Fruit fly (Drosophila melanogaster) whole organism, embryonic: ENCODE measurements around the gene CG2493.
A peak's percentile ranks its signal among the peaks of the same experiment; 100 is the strongest.

Source experiments
- Ada2b ChIP-seq: fragments of 200-800 bp; sonication (Bioruptor generic); IDR thresholded peaks from 2 replicates; pipeline ENCODE4 v1.3.6; 2022; ENCODE audit warnings: missing biosample characterization, missing genetic modification characterization
- Adf1 ChIP-seq: fragments of 200-800 bp; sonication (Bioruptor generic); IDR thresholded peaks from 2 replicates; pipeline ENCODE4 v1.3.6; 2022; ENCODE audit warnings: missing biosample characterization, missing genetic modification characterization
- Antp ChIP-seq: fragments of 200-800 bp; sonication (Bioruptor generic); optimal IDR thresholded peaks from 3 replicates; lab custom pipeline; 2016; ENCODE audit warnings: missing biosample characterization, missing genetic modification characterization
- Atf6 ChIP-seq: fragments of 200-800 bp; sonication (Bioruptor generic); IDR thresholded peaks from 2 replicates; pipeline ENCODE4 v1.3.6; 2022; ENCODE audit warnings: missing biosample characterization, missing genetic modification characterization
- CG10147 ChIP-seq: fragments of 200-800 bp; sonication (Bioruptor generic); optimal IDR thresholded peaks from 2 replicates; lab custom pipeline; 2019; ENCODE audit warnings: missing biosample characterization, mild to moderate bottlenecking, missing genetic modification characterization, moderate library complexity
- CG1024 ChIP-seq: fragments of 200-800 bp; sonication (Bioruptor generic); IDR thresholded peaks from 2 replicates; pipeline ENCODE4 v1.3.6; 2022; ENCODE audit warnings: missing biosample characterization, missing genetic modification characterization
- CG10543 ChIP-seq: fragments of 200-800 bp; sonication (Bioruptor generic); optimal IDR thresholded peaks from 3 replicates; lab custom pipeline; 2017; ENCODE audit warnings: missing biosample characterization, mild to moderate bottlenecking, missing genetic modification characterization, moderate library complexity
- CG10959 ChIP-seq: fragments of 200-800 bp; sonication (Bioruptor generic); IDR thresholded peaks from 2 replicates; pipeline ENCODE4 v1.3.6; 2022; ENCODE audit warnings: missing biosample characterization, missing genetic modification characterization
- CG12071 ChIP-seq: fragments of 200-800 bp; sonication (Bioruptor generic); optimal IDR thresholded peaks from 3 replicates; lab custom pipeline; 2018; ENCODE audit warnings: missing biosample characterization, mild to moderate bottlenecking, missing genetic modification characterization
- CG12659 ChIP-seq: fragments of 200-800 bp; sonication (Bioruptor generic); optimal IDR thresholded peaks from 3 replicates; lab custom pipeline; 2017; ENCODE audit warnings: mild to moderate bottlenecking, missing biosample characterization, missing genetic modification reagents, missing genetic modification characterization
- CG13624 ChIP-seq: fragments of 200-800 bp; sonication (Bioruptor generic); optimal IDR thresholded peaks from 2 replicates; lab custom pipeline; 2016; ENCODE audit warnings: missing biosample characterization, missing genetic modification characterization
- CG1603 ChIP-seq: fragments of 200-800 bp; sonication (Bioruptor generic); optimal IDR thresholded peaks from 2 replicates; lab custom pipeline; 2019; ENCODE audit warnings: missing biosample characterization, mild to moderate bottlenecking, missing genetic modification characterization, moderate library complexity
- CG17829 ChIP-seq: fragments of 200-800 bp; optimal IDR thresholded peaks from 2 replicates; lab custom pipeline; 2019; ENCODE audit warnings: missing biosample characterization, mild to moderate bottlenecking, missing genetic modification characterization, moderate library complexity
- CG1832 ChIP-seq: fragments of 200-800 bp; sonication (Bioruptor generic); optimal IDR thresholded peaks from 2 replicates; lab custom pipeline; 2017; ENCODE audit warnings: missing biosample characterization, mild to moderate bottlenecking, missing genetic modification characterization, inconsistent platforms
- CG18619 ChIP-seq: fragments of 200-800 bp; sonication (Bioruptor generic); optimal IDR thresholded peaks from 3 replicates; lab custom pipeline; 2017; ENCODE audit warnings: missing biosample characterization, mild to moderate bottlenecking, missing genetic modification characterization
- CG2712 ChIP-seq: fragments of 200-800 bp; optimal IDR thresholded peaks from 3 replicates; lab custom pipeline; 2019; ENCODE audit warnings: missing biosample characterization, mild to moderate bottlenecking, missing genetic modification characterization, moderate library complexity
- CG3407 ChIP-seq: fragments of 200-800 bp; sonication (Bioruptor generic); optimal IDR thresholded peaks from 2 replicates; lab custom pipeline; 2018; ENCODE audit warnings: missing biosample characterization, mild to moderate bottlenecking, missing genetic modification characterization
- CG9437 ChIP-seq: fragments of 200-800 bp; sonication (Bioruptor generic); optimal IDR thresholded peaks from 2 replicates; lab custom pipeline; 2018; ENCODE audit warnings: missing biosample characterization, mild to moderate bottlenecking, missing genetic modification characterization
- CTCF ChIP-seq: fragments of 200-800 bp; sonication (Bioruptor generic); optimal IDR thresholded peaks from 2 replicates; lab custom pipeline; 2017; ENCODE audit warnings: missing biosample characterization, mild to moderate bottlenecking, missing genetic modification characterization, moderate library complexity
- Deaf1 ChIP-seq: fragments of 200-800 bp; optimal IDR thresholded peaks from 3 replicates; lab custom pipeline; 2019; ENCODE audit warnings: missing biosample characterization, mild to moderate bottlenecking, missing genetic modification characterization, moderate library complexity
- Doc3 ChIP-seq: fragments of 200-800 bp; sonication (Bioruptor generic); IDR thresholded peaks from 3 replicates; pipeline ENCODE4 v1.3.6; 2022; ENCODE audit warnings: missing biosample characterization, missing genetic modification characterization; ENCODE audit not compliant: partially characterized antibody
- E2f1 ChIP-seq: fragments of 200-800 bp; sonication (Bioruptor generic); IDR thresholded peaks from 2 replicates; pipeline ENCODE4 v1.3.6; 2022; ENCODE audit warnings: missing biosample characterization, missing genetic modification characterization
- E2f2 ChIP-seq: fragments of 200-800 bp; sonication (Bioruptor generic); IDR thresholded peaks from 2 replicates; pipeline ENCODE4 v1.3.6; 2022; ENCODE audit warnings: missing biosample characterization, missing genetic modification characterization
- Elba2 ChIP-seq: fragments of 200-800 bp; sonication (Bioruptor generic); optimal IDR thresholded peaks from 3 replicates; lab custom pipeline; 2016; ENCODE audit warnings: missing biosample characterization, missing genetic modification characterization
- Ets65A ChIP-seq: fragments of 200-800 bp; sonication (Bioruptor generic); peaks from one replicate; lab custom pipeline; 2016; ENCODE audit warnings: missing biosample characterization, missing genetic modification characterization
- Fer1 ChIP-seq: fragments of 200-800 bp; sonication (Bioruptor generic); optimal IDR thresholded peaks from 2 replicates; lab custom pipeline; 2017; ENCODE audit warnings: missing biosample characterization, mild to moderate bottlenecking, missing genetic modification characterization
- HHEX ChIP-seq: fragments of 200-800 bp; sonication (Bioruptor generic); optimal IDR thresholded peaks from 3 replicates; lab custom pipeline; 2017; ENCODE audit warnings: missing biosample characterization, mild to moderate bottlenecking, missing genetic modification characterization, missing genetic modification reagents
- MESR4 ChIP-seq: fragments of 200-800 bp; sonication (Bioruptor generic); optimal IDR thresholded peaks from 2 replicates; lab custom pipeline; 2018; ENCODE audit warnings: missing biosample characterization, mild to moderate bottlenecking, missing genetic modification characterization, moderate library complexity
- NC2α ChIP-seq: fragments of 200-800 bp; sonication (Bioruptor generic); optimal IDR thresholded peaks from 2 replicates; lab custom pipeline; 2016; ENCODE audit warnings: missing biosample characterization, missing genetic modification characterization
- NC2β ChIP-seq: fragments of 200-800 bp; sonication (Bioruptor generic); optimal IDR thresholded peaks from 2 replicates; lab custom pipeline; 2016; ENCODE audit warnings: missing biosample characterization, missing genetic modification characterization
- Optix ChIP-seq: fragments of 200-800 bp; sonication (Bioruptor generic); IDR thresholded peaks from 3 replicates; pipeline ENCODE4 v1.3.6; 2022; ENCODE audit warnings: missing biosample characterization, missing genetic modification characterization
- PHDP ChIP-seq: fragments of 200-800 bp; sonication (Bioruptor generic); optimal IDR thresholded peaks from 3 replicates; lab custom pipeline; 2018; ENCODE audit warnings: missing biosample characterization, mild to moderate bottlenecking, missing genetic modification characterization, moderate library complexity
- Stat92E ChIP-seq, 3 experiments: fragments of >200 bp in 2 of 3; fragments of 200-800 bp in 1 of 3; sonication (Bioruptor generic) in 1 of 3; optimal IDR thresholded peaks; 2 replicates each; lab custom pipeline; 2017 to 2019; ENCODE audit warnings: missing biosample characterization in 3 of 3, missing genetic modification characterization in 3 of 3, mild to moderate bottlenecking in 1 of 3, moderate library complexity in 1 of 3
- ab ChIP-seq: fragments of 200-800 bp; sonication (Bioruptor generic); optimal IDR thresholded peaks from 2 replicates; lab custom pipeline; 2016; ENCODE audit warnings: missing biosample characterization, missing genetic modification characterization
- ara ChIP-seq: fragments of 200-800 bp; sonication (Bioruptor generic); IDR thresholded peaks from 2 replicates; pipeline ENCODE4 v1.3.6; 2022; ENCODE audit warnings: missing biosample characterization, missing genetic modification characterization
- cg ChIP-seq: fragments of 200-800 bp; sonication (Bioruptor generic); optimal IDR thresholded peaks from 3 replicates; lab custom pipeline; 2019; ENCODE audit warnings: missing biosample characterization, mild to moderate bottlenecking, missing genetic modification characterization, moderate library complexity
- chn ChIP-seq: fragments of 200-800 bp; sonication (Bioruptor generic); optimal IDR thresholded peaks from 2 replicates; lab custom pipeline; 2016; ENCODE audit warnings: missing biosample characterization, missing genetic modification characterization
- dysf ChIP-seq: fragments of 200-800 bp; sonication (Bioruptor generic); IDR thresholded peaks from 3 replicates; pipeline ENCODE4 v1.3.6; 2022; ENCODE audit warnings: missing biosample characterization, missing genetic modification characterization
- fru ChIP-seq: fragments of >200 bp; optimal IDR thresholded peaks from 2 replicates; lab custom pipeline; 2017
- ftz-f1 ChIP-seq: fragments of 200-800 bp; sonication (Bioruptor generic); optimal IDR thresholded peaks from 2 replicates; lab custom pipeline; 2016; ENCODE audit warnings: missing biosample characterization, missing genetic modification characterization
- hth ChIP-seq: fragments of >200 bp; optimal IDR thresholded peaks from 2 replicates; lab custom pipeline; 2017; ENCODE audit warnings: inconsistent platforms
- insv ChIP-seq, 2 experiments: fragments of 200-800 bp; sonication (Bioruptor generic); optimal IDR thresholded peaks; 3 replicates each; lab custom pipeline; 2016 to 2018; ENCODE audit warnings: missing biosample characterization in 2 of 2, missing genetic modification characterization in 2 of 2
- onecut ChIP-seq: fragments of 200-800 bp; sonication (Bioruptor generic); IDR thresholded peaks from 2 replicates; pipeline ENCODE4 v1.3.6; 2022; ENCODE audit warnings: missing biosample characterization, missing genetic modification characterization
- pros ChIP-seq: fragments of 200-800 bp; sonication (Bioruptor generic); optimal IDR thresholded peaks from 3 replicates; lab custom pipeline; 2019; ENCODE audit warnings: missing biosample characterization, mild to moderate bottlenecking, missing genetic modification characterization, moderate library complexity
- sens ChIP-seq: fragments of 200-800 bp; sonication (Bioruptor generic); peaks from one replicate; lab custom pipeline; 2016; ENCODE audit warnings: missing biosample characterization, missing genetic modification characterization
- stwl ChIP-seq: fragments of 200-800 bp; sonication (Bioruptor generic); optimal IDR thresholded peaks from 3 replicates; lab custom pipeline; 2018; ENCODE audit warnings: missing biosample characterization, mild to moderate bottlenecking, missing genetic modification characterization, moderate library complexity
- sug ChIP-seq: fragments of 200-800 bp; optimal IDR thresholded peaks from 2 replicates; lab custom pipeline; 2019; ENCODE audit warnings: missing biosample characterization, mild to moderate bottlenecking, missing genetic modification characterization, moderate library complexity
- tio ChIP-seq: fragments of 200-800 bp; sonication (Bioruptor generic); optimal IDR thresholded peaks from 2 replicates; lab custom pipeline; 2017; ENCODE audit warnings: missing biosample characterization, missing genetic modification characterization, inconsistent platforms
- zen ChIP-seq: fragments of 200-800 bp; sonication (Bioruptor generic); optimal IDR thresholded peaks from 3 replicates; lab custom pipeline; 2018; ENCODE audit warnings: missing biosample characterization, mild to moderate bottlenecking, missing genetic modification characterization, moderate library complexity

Gene CG2493

dm6 chr2L:20431210-20431609 lies 32.0 kb downstream of the CG2493 start (continued):
- TF ChIP-seq CG1603 (peak; percentile 25), hth (lab: Kevin White, UChicago) (no peak), Antp (GFP tag; lab: Kevin White, UChicago) (no peak), zen (no peak), Optix (GFP tag; lab: Robert Waterston, UW) (no peak), CG10959 (GFP tag; lab: Robert Waterston, UW) (0 out of 2 replicates have a peak, but pooled peaks have one; percentile 6), PHDP (no peak), CG12071 (GFP tag; lab: Kevin White, UChicago) (no peak), Adf1 (no peak), CG1024 (peak; percentile 16; the same call in 1 of the 2 replicates), Stat92E (GFP tag; optimal IDR thresholded peaks at IDR 0.05; lab: Kevin White, UChicago) (no peak), NC2β (GFP tag; lab: Kevin White, UChicago) (no peak)
- TF ChIP-seq, all 482 proteins: peak for 20

DNA sequence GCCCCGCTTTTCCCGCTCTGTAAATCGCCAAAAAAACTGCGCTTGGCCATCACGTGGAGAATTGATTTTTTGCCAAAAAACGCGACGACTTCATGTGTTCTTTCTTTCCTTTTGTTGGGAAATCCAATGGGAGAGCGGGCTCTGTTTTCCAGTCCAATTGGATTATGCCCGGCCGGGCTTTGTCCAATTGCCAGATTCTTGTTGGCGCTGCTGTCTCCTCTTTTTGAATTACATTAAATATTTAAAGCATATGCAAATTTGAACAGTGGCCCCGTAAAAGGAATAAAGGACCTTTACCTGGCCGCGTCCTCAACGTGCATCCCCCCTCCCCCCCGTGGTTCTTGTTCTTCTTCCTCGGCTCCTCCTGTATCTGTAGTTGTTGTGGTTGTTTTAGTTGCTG lies 33.8 kb downstream of the CG2493 start:
- TF ChIP-seq NC2α (GFP tag; lab: Kevin White, UChicago) (no peak), pros (no peak), Ets65A (GFP tag; lab: Kevin White, UChicago) (peak; percentile 56), onecut (0 out of 2 replicates have a peak, but pooled peaks have one; percentile 10), ab (GFP tag; lab: Kevin White, UChicago) (no peak), insv (GFP tag; optimal IDR thresholded peaks at IDR 0.05; lab: Kevin White, UChicago) (peak; percentile 15 to 87)

- TF ChIP-seq HHEX (no peak), chn (GFP tag; lab: Kevin White, UChicago) (no peak), CG2712 (tag; lab: Kevin White, UChicago) (no peak), tio (GFP tag; lab: Kevin White, UChicago) (no peak), fru (no peak), CTCF (GFP tag; lab: Kevin White, UChicago) (peak; percentile 24), Ada2b (GFP tag; lab: Robert Waterston, UW) (0 out of 2 replicates have a peak, but pooled peaks have one; percentile 29), CG10147 (GFP tag; lab: Kevin White, UChicago) (peak; percentile 30), Deaf1 (tag; lab: Kevin White, UChicago) (peak; percentile 16), hth (lab: Kevin White, UChicago) (no peak), Doc3 (GFP tag; lab: Robert Waterston, UW) (0 out of 3 replicates have a peak, but pooled peaks have one; percentile 9), ara (peak; percentile 60; the same call in 1 of the 2 replicates), sens (peak; percentile 44), dysf (GFP tag; lab: Robert Waterston, UW) (no peak), E2f2 (GFP tag; lab: Robert Waterston, UW) (peak; percentile 85), CG18619 (no peak), CG10543 (peak; percentile 38), cg (GFP tag; lab: Kevin White, UChicago) (peak; percentile 59), CG9437 (peak; percentile 23), Atf6 (GFP tag; lab: Robert Waterston, UW) (0 out of 2 replicates have a peak, but pooled peaks have one; percentile 7), sug (tag; lab: Kevin White, UChicago) (peak; percentile 26), E2f1 (peak; percentile 73; the same call in 1 of the 2 replicates), Fer1 (peak; percentile 5), CG3407 (GFP tag; lab: Kevin White, UChicago) (no peak), CG1832 (GFP tag; lab: Kevin White, UChicago) (peak; percentile 93), Elba2 (no peak), CG13624 (GFP tag; lab: Kevin White, UChicago) (peak; percentile 1), MESR4 (GFP tag; lab: Kevin White, UChicago) (peak; percentile 12), stwl (tag; lab: Kevin White, UChicago) (peak; percentile 74), CG17829 (tag; lab: Kevin White, UChicago) (peak; percentile 0), CG12659 (GFP tag; lab: Kevin White, UChicago) (peak; percentile 16), ftz-f1 (GFP tag; lab: Kevin White, UChicago) (peak; percentile 32)
Measured at dm6 chr2L:20428756-20429408, 34.4 kb downstream of the CG2493 start.
